Worm (Caenorhabditis elegans) whole organism, L4/young adult: Measurements from ENCODE around the gene hpo-19.

Experiments
- W03F9.2 ChIP-seq: fragments of 150-350 bp; optimal IDR thresholded peaks from 2 replicates; lab custom pipeline; 2014; ENCODE audit warnings: missing biosample characterization, missing genetic modification characterization
- him-1 ChIP-seq: sonication (generic microtip); optimal IDR thresholded peaks from 2 replicates; lab custom pipeline; 2016; ENCODE audit warnings: missing genotype, missing genetic modification reagents, missing genetic modification characterization, missing compliant biosample characterization

DNA sequence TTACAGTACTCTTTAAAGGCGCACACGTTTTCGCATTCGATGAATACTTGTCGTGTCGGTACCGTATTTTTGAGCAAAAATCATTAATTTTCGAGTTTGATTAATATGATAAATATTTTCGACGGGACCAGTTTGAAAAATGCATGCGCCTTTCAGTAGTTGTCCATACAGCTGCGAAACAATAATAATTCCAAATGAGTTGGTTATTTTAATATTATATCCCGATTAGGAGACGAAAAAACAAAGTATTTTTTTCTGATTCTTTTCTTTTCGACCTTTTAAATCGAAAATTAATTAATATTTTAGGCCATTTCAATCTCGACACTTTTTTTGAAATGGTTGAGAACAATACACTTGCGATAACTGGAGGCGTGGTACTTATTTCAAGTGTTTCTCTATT is 2.2 kb downstream of the hpo-19 start, which contains the start of gene T05H4.4:
- TF ChIP-seq him-1 (no peak), W03F9.2 (no peak)
